Fruit fly (Drosophila melanogaster): ENCODE data around the gene CG17721.
A peak's percentile ranks its signal among the peaks of the same experiment; 100 is the strongest.

Gene CG17721

DNA sequence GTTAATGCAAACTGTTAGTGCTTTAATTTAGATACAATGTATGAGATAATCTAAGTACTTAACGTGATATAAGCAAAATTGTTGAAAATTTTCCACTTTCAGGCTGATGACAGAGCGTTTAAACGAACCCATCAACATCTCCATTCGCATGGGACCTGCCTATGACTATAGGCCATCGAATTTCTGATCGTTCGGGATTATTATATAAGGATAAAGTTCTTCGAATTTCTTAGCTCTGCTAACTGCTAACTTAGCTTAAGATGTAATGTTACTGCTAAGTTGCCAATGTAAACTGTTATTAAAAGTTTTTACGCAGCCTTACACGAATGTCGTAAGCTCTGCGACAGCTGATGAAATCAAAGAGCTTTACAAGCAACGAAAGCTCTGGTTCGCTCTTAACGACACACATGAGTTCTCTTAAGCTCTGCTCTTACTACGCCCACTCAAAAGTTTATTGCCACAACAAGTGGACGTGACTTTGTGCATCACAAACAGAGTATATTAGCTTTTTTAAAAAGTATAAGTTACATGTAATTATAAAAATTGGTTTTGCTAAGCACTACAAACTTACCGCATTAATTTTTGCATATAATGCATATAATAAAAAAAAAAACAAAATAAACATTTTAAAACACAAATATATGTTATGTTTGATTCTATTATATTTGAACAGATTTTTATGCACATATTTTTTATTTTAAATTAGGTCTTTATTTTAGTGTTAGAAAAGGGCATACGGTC lies 38.1 kb upstream of the CG17721 start (continued):
- peak; percentile 98 for TF ChIP-seq trh (GFP tag; optimal IDR thresholded peaks at IDR 0.05)
- peak; percentile 98 for TF ChIP-seq Xrp1 (GFP tag; IDR thresholded peaks at IDR 0.05)
- TF ChIP-seq CG1233 (GFP tag; optimal IDR thresholded peaks at IDR 0.05) = peak; percentile 99
- peak; percentile 55 for TF ChIP-seq NC2β (GFP tag; optimal IDR thresholded peaks at IDR 0.05)
- TF ChIP-seq CG7745 (tag; optimal IDR thresholded peaks at IDR 0.05) = no peak
- TF ChIP-seq CG8924 (tag; optimal IDR thresholded peaks at IDR 0.05) = peak; percentile 95
- peak; percentile 99 for TF ChIP-seq CG3281 (GFP tag; optimal IDR thresholded peaks at IDR 0.05)
- no peak for TF ChIP-seq Opbp (GFP tag; IDR thresholded peaks at IDR 0.05; ENCODE audit: partially characterized antibody)
- peak; percentile 98 for TF ChIP-seq CG9817 (tag; optimal IDR thresholded peaks at IDR 0.05)
- peak; percentile 95; the same call in 2 of the 3 replicates for TF ChIP-seq CG6175 (GFP tag; IDR thresholded peaks at IDR 0.05)
- TF ChIP-seq H2.0 (GFP tag; IDR thresholded peaks at IDR 0.05) = peak; percentile 96
- peak; percentile 98 for TF ChIP-seq Aef1 (GFP tag; IDR thresholded peaks at IDR 0.05)
- TF ChIP-seq croc (GFP tag; conservative IDR thresholded peaks at IDR 0.05) = peak; percentile 99
- peak; percentile 98 for TF ChIP-seq CG6683 (GFP tag; optimal IDR thresholded peaks at IDR 0.05)
- peak; percentile 67 for TF ChIP-seq CTCF (GFP tag; optimal IDR thresholded peaks at IDR 0.05)
- TF ChIP-seq CG13123 (GFP tag; optimal IDR thresholded peaks at IDR 0.05) = peak; percentile 94
- peak in 1 of 2 experiments; percentile 96 for TF ChIP-seq Hr78 (GFP tag; optimal IDR thresholded peaks at IDR 0.05)
- TF ChIP-seq CG9876 (GFP tag; optimal IDR thresholded peaks at IDR 0.05) = peak; percentile 64
- peak; percentile 98 for TF ChIP-seq CG3847 (GFP tag; IDR thresholded peaks at IDR 0.05)
- TF ChIP-seq pfk (GFP tag; optimal IDR thresholded peaks at IDR 0.05) = peak; percentile 50
- TF ChIP-seq bab2 (GFP tag; optimal IDR thresholded peaks at IDR 0.05) = peak; percentile 98
- TF ChIP-seq dati (GFP tag; IDR thresholded peaks at IDR 0.05) = peak; percentile 90
- peak; percentile 90 for TF ChIP-seq otp (GFP tag; IDR thresholded peaks at IDR 0.05)
- TF ChIP-seq CG31224 (GFP tag; IDR thresholded peaks at IDR 0.05) = peak; percentile 96
- peak; percentile 100 for TF ChIP-seq gem (tag; optimal IDR thresholded peaks at IDR 0.05)
- peak; percentile 69 for TF ChIP-seq TFAM (GFP tag; optimal IDR thresholded peaks at IDR 0.05)
- TF ChIP-seq Usf (GFP tag; optimal IDR thresholded peaks at IDR 0.05) = peak; percentile 98
- TF ChIP-seq CG13296 (GFP tag; optimal IDR thresholded peaks at IDR 0.05) = peak; percentile 99
- TF ChIP-seq CG4730 (GFP tag; IDR thresholded peaks at IDR 0.05) = peak; percentile 97
- peak; percentile 97 for TF ChIP-seq CG30431 (GFP tag; optimal IDR thresholded peaks at IDR 0.05)
- peak; percentile 97 for TF ChIP-seq CG2712 (tag; optimal IDR thresholded peaks at IDR 0.05)
- TF ChIP-seq Abd-B (GFP tag; optimal IDR thresholded peaks at IDR 0.05) = peak; percentile 100
- TF ChIP-seq Kr (GFP tag; optimal IDR thresholded peaks at IDR 0.05) = no peak
- peak; percentile 95 for TF ChIP-seq onecut (GFP tag; IDR thresholded peaks at IDR 0.05)
- peak; percentile 91 for TF ChIP-seq CG12071 (GFP tag; optimal IDR thresholded peaks at IDR 0.05)
- peak; percentile 94 for TF ChIP-seq CG3838 (GFP tag; optimal IDR thresholded peaks at IDR 0.05)
- TF ChIP-seq Dref (GFP tag; IDR thresholded peaks at IDR 0.05) = peak; percentile 44
- peak; percentile 88 for TF ChIP-seq CG1792 (GFP tag; optimal IDR thresholded peaks at IDR 0.05)
- TF ChIP-seq Mes4 (GFP tag; optimal IDR thresholded peaks at IDR 0.05) = peak; percentile 80
- peak; percentile 81 for TF ChIP-seq chn (GFP tag; optimal IDR thresholded peaks at IDR 0.05)
- TF ChIP-seq gt (GFP tag; IDR thresholded peaks at IDR 0.05) = peak; percentile 96
- TF ChIP-seq org-1 (GFP tag; optimal IDR thresholded peaks at IDR 0.05) = peak; percentile 98
- peak; percentile 96 to 97 for TF ChIP-seq dpn (GFP tag; optimal IDR thresholded peaks at IDR 0.05)
- TF ChIP-seq CG10321 (GFP tag; IDR thresholded peaks at IDR 0.05) = peak; percentile 79
- TF ChIP-seq CG14050 (GFP tag; IDR thresholded peaks at IDR 0.05) = peak; percentile 97
- TF ChIP-seq YL-1 (GFP tag; optimal IDR thresholded peaks at IDR 0.05) = peak; percentile 90
- peak; percentile 89 for TF ChIP-seq tap (tag; optimal IDR thresholded peaks at IDR 0.05)
- peak; percentile 92 for TF ChIP-seq CG3065 (GFP tag; optimal IDR thresholded peaks at IDR 0.05)
- peak; percentile 92 for TF ChIP-seq sim (GFP tag; IDR thresholded peaks at IDR 0.05)
- TF ChIP-seq Ravus (GFP tag; IDR thresholded peaks at IDR 0.05) = peak; percentile 94
- TF ChIP-seq Gug (GFP tag; IDR thresholded peaks at IDR 0.05) = peak; percentile 97
